In the genomic region with DNA sequence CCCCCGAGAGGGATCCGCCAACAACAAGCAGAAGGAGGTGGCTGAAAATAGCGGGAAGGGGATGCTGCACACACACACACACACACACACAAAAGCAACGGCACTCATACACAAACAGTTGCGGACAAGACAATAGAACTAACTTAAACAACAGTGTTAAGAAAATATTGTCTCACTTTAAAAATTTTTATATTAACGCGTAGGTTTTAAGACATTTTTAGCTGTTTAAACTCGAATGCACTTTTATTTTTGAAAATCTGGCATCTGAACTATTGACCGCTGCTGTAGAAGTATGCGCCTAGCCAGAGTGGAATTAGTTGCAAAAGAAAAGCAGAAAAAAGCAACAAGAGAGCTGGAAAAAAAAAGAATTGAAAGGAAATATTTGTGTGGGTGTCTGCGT, we compare ENCODE assay signal across 4 fruit fly cellular contexts.
TF ChIP-seq lines count a peak whose summit lies in the region.

No protein-coding gene starts in this region.

TF ChIP-seq in whole organism, embryonic, 481 proteins besides CTCF, POLR2A, EP300 and RAD21 (continued from another document and continues in another):
- TF ChIP-seq mirr (GFP tag; optimal IDR thresholded peaks at IDR 0.05; lab: Kevin White, UChicago) (peak; percentile 71), Poxn (GFP tag; IDR thresholded peaks at IDR 0.05; lab: Robert Waterston, UW) (no peak), Rfx (GFP tag; IDR thresholded peaks at IDR 0.05; lab: Robert Waterston, UW) (peak; percentile 83), PHDP (tag; optimal IDR thresholded peaks at IDR 0.05; lab: Kevin White, UChicago) (peak; percentile 87), peb (GFP tag; IDR thresholded peaks at IDR 0.05; lab: Robert Waterston, UW) (peak; percentile 69; the same call in 1 of the 2 replicates), kah (GFP tag; optimal IDR thresholded peaks at IDR 0.05; lab: Kevin White, UChicago) (peak; percentile 52), CG13123 (GFP tag; optimal IDR thresholded peaks at IDR 0.05; lab: Kevin White, UChicago) (peak; percentile 30), sim (GFP tag; IDR thresholded peaks at IDR 0.05; lab: Robert Waterston, UW) (peak; percentile 88), run (tag; optimal IDR thresholded peaks at IDR 0.05; lab: Kevin White, UChicago) (peak; percentile 66), Atf-2 (GFP tag; optimal IDR thresholded peaks at IDR 0.05; lab: Kevin White, UChicago) (peak; percentile 71), Ptx1 (GFP tag; IDR thresholded peaks at IDR 0.05; lab: Robert Waterston, UW) (peak; percentile 85), Mrtf (GFP tag; IDR thresholded peaks at IDR 0.05; lab: Robert Waterston, UW) (peak; percentile 78), CG10979 (tag; optimal IDR thresholded peaks at IDR 0.05; lab: Kevin White, UChicago) (peak; percentile 75), pnt (GFP tag; optimal IDR thresholded peaks at IDR 0.05; lab: Kevin White, UChicago) (peak; percentile 77), CG6254 (GFP tag; optimal IDR thresholded peaks at IDR 0.05; lab: Kevin White, UChicago) (peak; percentile 34), Xbp1 (GFP tag; optimal IDR thresholded peaks at IDR 0.05; lab: Kevin White, UChicago) (peak; percentile 85), CG12104 (GFP tag; optimal IDR thresholded peaks at IDR 0.05; lab: Kevin White, UChicago) (peak; percentile 55), CG2129 (GFP tag; IDR thresholded peaks at IDR 0.05; lab: Robert Waterston, UW; ENCODE audit: partially characterized antibody) (no peak), ERR (GFP tag; optimal IDR thresholded peaks at IDR 0.05; lab: Kevin White, UChicago) (no peak), rib (GFP tag; IDR thresholded peaks at IDR 0.05; lab: Robert Waterston, UW) (peak; percentile 63), CG13894 (tag; optimal IDR thresholded peaks at IDR 0.05; lab: Kevin White, UChicago) (peak; percentile 92), Aef1 (GFP tag; IDR thresholded peaks at IDR 0.05; lab: Robert Waterston, UW) (peak; percentile 63; the same call in 2 of the 3 replicates), CG10431 (GFP tag; optimal IDR thresholded peaks at IDR 0.05; lab: Kevin White, UChicago) (peak; percentile 21), Sox100B (GFP tag; optimal IDR thresholded peaks at IDR 0.05; lab: Kevin White, UChicago) (peak; percentile 56), dm (GFP tag; optimal IDR thresholded peaks at IDR 0.05; lab: Kevin White, UChicago) (peak; percentile 66), Drgx (GFP tag; IDR thresholded peaks at IDR 0.05; lab: Robert Waterston, UW) (peak; percentile 83), tio (GFP tag; optimal IDR thresholded peaks at IDR 0.05; lab: Kevin White, UChicago) (peak; percentile 61), CG11093 (GFP tag; IDR thresholded peaks at IDR 0.05; lab: Robert Waterston, UW) (peak; percentile 80), sna (GFP tag; IDR thresholded peaks at IDR 0.05; lab: Robert Waterston, UW; ENCODE audit: partially characterized antibody) (no peak), CG4360 (GFP tag; IDR thresholded peaks at IDR 0.05; lab: Robert Waterston, UW) (peak; percentile 72), dmrt11E (tag; optimal IDR thresholded peaks at IDR 0.05; lab: Kevin White, UChicago) (peak; percentile 76)

TF ChIP-seq in whole organism, prepupa, 60 proteins besides CTCF, POLR2A, EP300 and RAD21 (continued from another document and continues in another):
- peak; percentile 25 for TF ChIP-seq fkh (GFP tag; optimal IDR thresholded peaks at IDR 0.05; lab: Kevin White, UChicago)
- peak; percentile 78 for TF ChIP-seq OdsH (GFP tag; optimal IDR thresholded peaks at IDR 0.05; lab: Kevin White, UChicago)
- peak; percentile 66 for TF ChIP-seq CG3919 (GFP tag; optimal IDR thresholded peaks at IDR 0.05; lab: Kevin White, UChicago)
- TF ChIP-seq CG15336 (GFP tag; IDR thresholded peaks at IDR 0.05; lab: Robert Waterston, UW): peak; percentile 86
- TF ChIP-seq CG3032 (tag; optimal IDR thresholded peaks at IDR 0.05; lab: Kevin White, UChicago): peak; percentile 80
- TF ChIP-seq Eip93F (GFP tag; optimal IDR thresholded peaks at IDR 0.05; lab: Kevin White, UChicago): no peak
- TF ChIP-seq CG8119 (GFP tag; IDR thresholded peaks at IDR 0.05; lab: Robert Waterston, UW): peak; percentile 81
- TF ChIP-seq CG10669 (GFP tag; optimal IDR thresholded peaks at IDR 0.05; lab: Kevin White, UChicago): peak; percentile 74
- TF ChIP-seq CG8632 (GFP tag; optimal IDR thresholded peaks at IDR 0.05; lab: Kevin White, UChicago): peak; percentile 41
- TF ChIP-seq CG1621 (tag; optimal IDR thresholded peaks at IDR 0.05; lab: Kevin White, UChicago): peak; percentile 65
- TF ChIP-seq Hr38 (GFP tag; optimal IDR thresholded peaks at IDR 0.05; lab: Kevin White, UChicago): no peak
- TF ChIP-seq acj6 (GFP tag; optimal IDR thresholded peaks at IDR 0.05; lab: Kevin White, UChicago): peak; percentile 68
- no peak for TF ChIP-seq Sox15 (GFP tag; optimal IDR thresholded peaks at IDR 0.05; lab: Kevin White, UChicago)
- peak; percentile 41 for TF ChIP-seq CG31627 (GFP tag; optimal IDR thresholded peaks at IDR 0.05; lab: Kevin White, UChicago)
- peak; percentile 34 for TF ChIP-seq CG4318 (GFP tag; optimal IDR thresholded peaks at IDR 0.05; lab: Kevin White, UChicago)
- TF ChIP-seq Smox (GFP tag; optimal IDR thresholded peaks at IDR 0.05; lab: Kevin White, UChicago): peak; percentile 46
- TF ChIP-seq CG34406 (GFP tag; optimal IDR thresholded peaks at IDR 0.05; lab: Kevin White, UChicago): peak; percentile 49
- peak; percentile 74 for TF ChIP-seq Ets96B (tag; optimal IDR thresholded peaks at IDR 0.05; lab: Kevin White, UChicago)
- peak; percentile 77 for TF ChIP-seq pdm3 (GFP tag; optimal IDR thresholded peaks at IDR 0.05; lab: Kevin White, UChicago)
- peak; percentile 76 for TF ChIP-seq dsx (GFP tag; optimal IDR thresholded peaks at IDR 0.05; lab: Kevin White, UChicago; ENCODE audit: poor library complexity, severe bottlenecking)
- TF ChIP-seq CG6792 (GFP tag; optimal IDR thresholded peaks at IDR 0.05; lab: Kevin White, UChicago): peak; percentile 56
- TF ChIP-seq Eip75B (GFP tag; optimal IDR thresholded peaks at IDR 0.05; lab: Kevin White, UChicago): peak; percentile 73
- peak; percentile 36 for TF ChIP-seq lz (GFP tag; optimal IDR thresholded peaks at IDR 0.05; lab: Kevin White, UChicago)
- TF ChIP-seq CG11762 (GFP tag; optimal IDR thresholded peaks at IDR 0.05; lab: Kevin White, UChicago; ENCODE audit: insufficient read depth): peak; percentile 47
- TF ChIP-seq CG7368 (GFP tag; optimal IDR thresholded peaks at IDR 0.05; lab: Kevin White, UChicago): peak; percentile 64
- TF ChIP-seq CG6276 (GFP tag; optimal IDR thresholded peaks at IDR 0.05; lab: Kevin White, UChicago): peak; percentile 69
- TF ChIP-seq Met (GFP tag; optimal IDR thresholded peaks at IDR 0.05; lab: Kevin White, UChicago): peak; percentile 64
- TF ChIP-seq Hr39 (GFP tag; optimal IDR thresholded peaks at IDR 0.05; lab: Kevin White, UChicago): peak; percentile 60
- TF ChIP-seq net (GFP tag; optimal IDR thresholded peaks at IDR 0.05; lab: Kevin White, UChicago): peak; percentile 71
- TF ChIP-seq CG6854 (GFP tag; optimal IDR thresholded peaks at IDR 0.05; lab: Kevin White, UChicago): no peak
- peak; percentile 59 for TF ChIP-seq Lpt (GFP tag; optimal IDR thresholded peaks at IDR 0.05; lab: Kevin White, UChicago)
- TF ChIP-seq Sox14 (GFP tag; optimal IDR thresholded peaks at IDR 0.05; lab: Kevin White, UChicago): peak; percentile 72

TF ChIP-seq in whole organism, pupa, 21 proteins besides CTCF, POLR2A, EP300 and RAD21 (continued from another document):
- no peak for TF ChIP-seq EcR (GFP tag; optimal IDR thresholded peaks at IDR 0.05; lab: Kevin White, UChicago)
TF ChIP-seq in whole organism, pupa: peak in this region for 19.

TF ChIP-seq in whole organism, wandering third instar larva, 38 proteins besides CTCF, POLR2A, EP300 and RAD21 (continued from another document):
- TF ChIP-seq Hr78 (GFP tag; optimal IDR thresholded peaks at IDR 0.05; lab: Kevin White, UChicago) (no peak), brk (GFP tag; optimal IDR thresholded peaks at IDR 0.05; lab: Kevin White, UChicago) (no peak), CrebA (GFP tag; optimal IDR thresholded peaks at IDR 0.05; lab: Kevin White, UChicago; ENCODE audit: borderline replicate concordance) (no peak), GATAd (GFP tag; optimal IDR thresholded peaks at IDR 0.05; lab: Kevin White, UChicago) (no peak), sage (GFP tag; optimal IDR thresholded peaks at IDR 0.05; lab: Kevin White, UChicago) (no peak), OdsH (GFP tag; optimal IDR thresholded peaks at IDR 0.05; lab: Kevin White, UChicago) (peak; percentile 36), sv (GFP tag; optimal IDR thresholded peaks at IDR 0.05; lab: Kevin White, UChicago) (peak; percentile 72), Hnf4 (GFP tag; optimal IDR thresholded peaks at IDR 0.05; lab: Kevin White, UChicago) (no peak), Vsx2 (GFP tag; optimal IDR thresholded peaks at IDR 0.05; lab: Kevin White, UChicago; ENCODE audit: partially characterized antibody) (no peak), HLH106 (tag; optimal IDR thresholded peaks at IDR 0.05; lab: Kevin White, UChicago) (peak; percentile 67)
